Worm (Caenorhabditis elegans) whole organism, midembryonic: Measurements from ENCODE around the gene M03F4.6.

ENCODE experiments used
- cog-1 ChIP-seq: sonication (generic microtip); optimal IDR thresholded peaks from 2 replicates; lab custom pipeline; 2016; ENCODE audit warnings: missing genetic modification characterization, missing compliant biosample characterization
- klf-2 ChIP-seq: fragments of 200-800 bp; sonication (Bioruptor generic); conservative IDR thresholded peaks from 2 replicates; pipeline ENCODE4 v1.3.6; 2022; ENCODE audit warnings: missing genetic modification reagents, missing genetic modification characterization, missing compliant biosample characterization
- med-1 ChIP-seq: sonication (generic microtip); optimal IDR thresholded peaks from 2 replicates; lab custom pipeline; 2017; ENCODE audit warnings: missing genetic modification characterization, mild to moderate bottlenecking, missing compliant biosample characterization, antibody characterized with exemption, missing genetic modification reagents; ENCODE audit not compliant: insufficient read depth
- ztf-29 ChIP-seq: fragments of 200-800 bp; sonication (Bioruptor generic); IDR thresholded peaks from 2 replicates; pipeline ENCODE4 v1.3.6; 2022; ENCODE audit warnings: missing genetic modification reagents, missing genetic modification characterization, missing compliant biosample characterization

- TF ChIP-seq ztf-29 (GFP tag; lab: Robert Waterston, UW): no peak
- TF ChIP-seq cog-1 (tag; lab: Kevin White, UChicago): no peak
- no peak for TF ChIP-seq med-1 (GFP tag; lab: Kevin White, UChicago)
- no peak for TF ChIP-seq klf-2
Observed at ce11 chrX:4938990-4939389, 30.1 kb downstream of the M03F4.6 start.
